Worm (Caenorhabditis elegans) whole organism, L1 larva: ENCODE data around the gene cat-1.

Experiments
- C16A3.4 ChIP-seq: fragments of 150-350 bp; optimal IDR thresholded peaks from 2 replicates; lab custom pipeline; 2014; ENCODE audit warnings: missing biosample characterization, missing genetic modification characterization
- alr-1 ChIP-seq: fragments of 200-800 bp; sonication (Bioruptor generic); optimal IDR thresholded peaks from 2 replicates; lab custom pipeline; 2018; ENCODE audit warnings: borderline replicate concordance, mild to moderate bottlenecking, missing genetic modification characterization, missing compliant biosample characterization
- ama-1 ChIP-seq: fragments of 150-350 bp; optimal IDR thresholded peaks from 2 replicates; lab custom pipeline; 2014
- blmp-1 ChIP-seq: fragments of 150-350 bp; optimal IDR thresholded peaks from 2 replicates; lab custom pipeline; 2014; ENCODE audit warnings: missing biosample characterization, missing genetic modification characterization
- ceh-63 ChIP-seq: fragments of 200-800 bp; sonication (Bioruptor generic); optimal IDR thresholded peaks from 2 replicates; lab custom pipeline; 2018; ENCODE audit warnings: mild to moderate bottlenecking, missing genetic modification characterization, missing compliant biosample characterization
- ceh-82 ChIP-seq, 3 experiments: fragments of 150-350 bp in 1 of 3; sonication (generic microtip) in 2 of 3; optimal IDR thresholded peaks; 2 replicates each; lab custom pipeline; 2014 to 2017; ENCODE audit warnings: missing biosample characterization in 3 of 3, missing genetic modification characterization in 3 of 3
- dpl-1 ChIP-seq, 3 experiments: fragments of 150-350 bp in 2 of 3; sonication (generic microtip) in 1 of 3; optimal IDR thresholded peaks; 2 replicates each; lab custom pipeline; 2014 to 2017; ENCODE audit warnings: missing biosample characterization in 3 of 3, missing genetic modification characterization in 3 of 3, missing genetic modification reagents in 3 of 3
- dsc-1 ChIP-seq: sonication (generic microtip); optimal IDR thresholded peaks from 2 replicates; lab custom pipeline; 2016; ENCODE audit warnings: mild to moderate bottlenecking, missing genetic modification characterization, missing compliant biosample characterization
- efl-1 ChIP-seq, 4 experiments: fragments of 150-350 bp; optimal IDR thresholded peaks in 3 of 4; peaks in 1 of 4; 1 replicate in 1 of 4; 2 replicates in 3 of 4; lab custom pipeline; 2014; ENCODE audit warnings: missing biosample characterization in 2 of 4, missing genetic modification characterization in 2 of 4, missing genetic modification reagents in 2 of 4
- efl-3 ChIP-seq: fragments of 200-800 bp; sonication (Bioruptor generic); optimal IDR thresholded peaks from 2 replicates; lab custom pipeline; 2018; ENCODE audit warnings: mild to moderate bottlenecking, missing genetic modification characterization, missing compliant biosample characterization
- elt-2 ChIP-seq: sonication (generic microtip); optimal IDR thresholded peaks from 2 replicates; lab custom pipeline; 2016; ENCODE audit warnings: missing genetic modification characterization, mild to moderate bottlenecking, inconsistent platforms, missing compliant biosample characterization, missing genetic modification reagents
- elt-3 ChIP-seq, 6 experiments: fragments of 150-350 bp in 1 of 6; sonication (generic microtip); optimal IDR thresholded peaks; 2 replicates each; lab custom pipeline; 2017 to 2018; ENCODE audit warnings: missing biosample characterization in 6 of 6, missing genetic modification characterization in 6 of 6, inconsistent platforms in 1 of 6
- fkh-10 ChIP-seq: sonication (generic microtip); optimal IDR thresholded peaks from 2 replicates; lab custom pipeline; 2017; ENCODE audit warnings: missing biosample characterization, missing genetic modification reagents, missing genetic modification characterization
- fos-1 ChIP-seq: fragments of 150-350 bp; optimal IDR thresholded peaks from 2 replicates; lab custom pipeline; 2014; ENCODE audit warnings: missing biosample characterization, missing genetic modification characterization
- grh-1 ChIP-seq: fragments of 200-800 bp; sonication (Bioruptor generic); IDR thresholded peaks from 2 replicates; pipeline ENCODE4 v1.3.6; 2022; ENCODE audit warnings: missing genetic modification reagents, missing genetic modification characterization, missing compliant biosample characterization
- isw-1 ChIP-seq: fragments of 200-800 bp; sonication (Bioruptor generic); IDR thresholded peaks from 2 replicates; pipeline ENCODE4 v1.3.6; 2022; ENCODE audit warnings: missing genetic modification characterization, missing compliant biosample characterization
- lin-14 ChIP-seq: fragments of 200-800 bp; sonication (Bioruptor generic); optimal IDR thresholded peaks from 2 replicates; lab custom pipeline; 2018; ENCODE audit warnings: mild to moderate bottlenecking, missing genetic modification characterization, moderate library complexity, missing compliant biosample characterization
- lin-35 ChIP-seq, 2 experiments: fragments of 150-350 bp; optimal IDR thresholded peaks; 2 replicates each; lab custom pipeline; 2014; ENCODE audit warnings: missing biosample characterization in 2 of 2, missing genetic modification characterization in 2 of 2, missing genetic modification reagents in 2 of 2
- lsy-2 ChIP-seq, 2 experiments: fragments of 150-350 bp; optimal IDR thresholded peaks; 2 replicates each; lab custom pipeline; 2014; ENCODE audit warnings: missing biosample characterization in 2 of 2, missing genetic modification characterization in 2 of 2
- mdl-1 ChIP-seq, 2 experiments: fragments of 150-350 bp; optimal IDR thresholded peaks; 2 replicates each; lab custom pipeline; 2014 to 2017; ENCODE audit warnings: missing biosample characterization in 2 of 2, missing genetic modification characterization in 2 of 2, inconsistent platforms in 1 of 2
- nhr-19 ChIP-seq: fragments of 200-800 bp; sonication (Bioruptor generic); conservative IDR thresholded peaks from 2 replicates; pipeline ENCODE4 v1.3.6; 2022; ENCODE audit warnings: missing genetic modification characterization, missing compliant biosample characterization
- nhr-20 ChIP-seq: sonication (generic microtip); optimal IDR thresholded peaks from 2 replicates; lab custom pipeline; 2016; ENCODE audit warnings: mild to moderate bottlenecking, missing genetic modification characterization, missing compliant biosample characterization
- nhr-237 ChIP-seq: fragments of 150-350 bp; optimal IDR thresholded peaks from 2 replicates; lab custom pipeline; 2014; ENCODE audit warnings: missing biosample characterization, missing genetic modification characterization
- nhr-28 ChIP-seq: fragments of 150-350 bp; optimal IDR thresholded peaks from 2 replicates; lab custom pipeline; 2014; ENCODE audit warnings: missing biosample characterization, missing genetic modification characterization
- nhr-47 ChIP-seq: sonication (generic microtip); optimal IDR thresholded peaks from 2 replicates; lab custom pipeline; 2016; ENCODE audit warnings: mild to moderate bottlenecking, missing genetic modification characterization, moderate library complexity, missing compliant biosample characterization
- nhr-71 ChIP-seq: sonication (generic microtip); optimal IDR thresholded peaks from 2 replicates; lab custom pipeline; 2016; ENCODE audit warnings: mild to moderate bottlenecking, missing genetic modification characterization, moderate library complexity, missing compliant biosample characterization
- nhr-77 ChIP-seq: fragments of 150-350 bp; optimal IDR thresholded peaks from 2 replicates; lab custom pipeline; 2014; ENCODE audit warnings: missing biosample characterization, missing genetic modification characterization
- nhr-84 ChIP-seq: sonication (generic microtip); optimal IDR thresholded peaks from 2 replicates; lab custom pipeline; 2017; ENCODE audit warnings: missing biosample characterization, missing genetic modification characterization
- nhr-85 ChIP-seq: sonication (generic microtip); peaks from one replicate; lab custom pipeline; 2016; ENCODE audit warnings: missing genetic modification characterization, inconsistent platforms, missing compliant biosample characterization
- nhr-90 ChIP-seq: sonication (generic microtip); optimal IDR thresholded peaks from 2 replicates; lab custom pipeline; 2016; ENCODE audit warnings: mild to moderate bottlenecking, missing genetic modification characterization, missing compliant biosample characterization; ENCODE audit not compliant: poor library complexity
- pax-3 ChIP-seq: fragments of 200-800 bp; sonication (Bioruptor generic); optimal IDR thresholded peaks from 2 replicates; lab custom pipeline; 2018; ENCODE audit warnings: mild to moderate bottlenecking, missing genetic modification characterization, moderate library complexity, missing compliant biosample characterization
- rnt-1 ChIP-seq: sonication (generic microtip); optimal IDR thresholded peaks from 2 replicates; lab custom pipeline; 2016; ENCODE audit warnings: mild to moderate bottlenecking, missing genetic modification characterization, moderate library complexity, missing compliant biosample characterization
- snu-23 ChIP-seq: sonication (generic microtip); optimal IDR thresholded peaks from 2 replicates; lab custom pipeline; 2016; ENCODE audit warnings: missing genetic modification characterization, missing compliant biosample characterization
- sox-4 ChIP-seq: sonication (generic microtip); optimal IDR thresholded peaks from 2 replicates; lab custom pipeline; 2016; ENCODE audit warnings: missing genetic modification characterization, missing compliant biosample characterization
- swsn-7 ChIP-seq: sonication (generic microtip); optimal IDR thresholded peaks from 2 replicates; lab custom pipeline; 2016; ENCODE audit warnings: missing genetic modification characterization, missing compliant biosample characterization
- tbx-2 ChIP-seq: sonication (generic microtip); optimal IDR thresholded peaks from 2 replicates; lab custom pipeline; 2016; ENCODE audit warnings: missing genetic modification characterization, missing compliant biosample characterization
- vab-15 ChIP-seq: sonication (generic microtip); optimal IDR thresholded peaks from 2 replicates; lab custom pipeline; 2017; ENCODE audit warnings: missing genotype, mild to moderate bottlenecking, missing genetic modification characterization, missing compliant biosample characterization
- xbp-1 ChIP-seq: sonication (generic microtip); optimal IDR thresholded peaks from 2 replicates; lab custom pipeline; 2016; ENCODE audit warnings: missing genetic modification characterization, missing compliant biosample characterization
- zip-4 ChIP-seq: fragments of 200-800 bp; sonication (Bioruptor generic); optimal IDR thresholded peaks from 2 replicates; lab custom pipeline; 2018; ENCODE audit warnings: mild to moderate bottlenecking, missing genetic modification characterization, moderate library complexity, missing compliant biosample characterization

Gene cat-1

ce11 chrX:5696197-5696596 lies 14.3 kb downstream of the cat-1 start:
- TF ChIP-seq snu-23 (GFP tag; lab: Kevin White, UChicago), result peak; percentile 71
- peak; percentile 90 for TF ChIP-seq lin-14 (GFP tag; lab: Kevin White, UChicago)
- peak; percentile 66 for TF ChIP-seq nhr-19 (GFP tag; lab: Robert Waterston, UW)
- peak in 1 of 2 experiments; percentile 63 for TF ChIP-seq lin-35 (GFP tag; optimal IDR thresholded peaks at IDR 0.05; lab: Kevin White, UChicago)
- peak in 1 of 3 experiments; percentile 38 for TF ChIP-seq ceh-82 (tag; optimal IDR thresholded peaks at IDR 0.05; lab: Kevin White, UChicago)
- peak; percentile 49 for TF ChIP-seq nhr-77
- no peak for TF ChIP-seq efl-3 (GFP tag; lab: Kevin White, UChicago)
- peak; percentile 10 for TF ChIP-seq nhr-237
- peak in 1 of 3 experiments; percentile 18 for TF ChIP-seq dpl-1 (GFP tag; optimal IDR thresholded peaks at IDR 0.05; lab: Kevin White, UChicago)
- TF ChIP-seq tbx-2 (tag; lab: Kevin White, UChicago), result peak; percentile 60
- TF ChIP-seq zip-4, result no peak
- TF ChIP-seq ceh-63, result no peak
- TF ChIP-seq nhr-71 (tag; lab: Kevin White, UChicago), result peak; percentile 78
- TF ChIP-seq rnt-1 (tag; lab: Kevin White, UChicago), result peak; percentile 51
- TF ChIP-seq fos-1 (tag; lab: Kevin White, UChicago), result no peak
- no peak for TF ChIP-seq vab-15
- peak; percentile 52 for TF ChIP-seq grh-1
- TF ChIP-seq alr-1 (tag; lab: Kevin White, UChicago), result no peak
- peak; percentile 81 for TF ChIP-seq elt-2
- TF ChIP-seq swsn-7 (tag; lab: Kevin White, UChicago), result peak; percentile 29
- peak in 1 of 2 experiments; percentile 39 for TF ChIP-seq lsy-2 (tag; optimal IDR thresholded peaks at IDR 0.05; lab: Kevin White, UChicago)
- peak; percentile 80 for TF ChIP-seq nhr-20
- TF ChIP-seq dsc-1 (tag; lab: Kevin White, UChicago), result no peak
- peak; percentile 2 to 77 (median 38) for TF ChIP-seq elt-3 (tag; optimal IDR thresholded peaks at IDR 0.05; lab: Kevin White, UChicago)
- no peak for TF ChIP-seq fkh-10 (GFP tag; lab: Kevin White, UChicago)
- TF ChIP-seq nhr-28, result no peak
- peak; percentile 48 for TF ChIP-seq nhr-47 (tag; lab: Kevin White, UChicago)
- TF ChIP-seq xbp-1, result peak; percentile 31
- peak in 1 of 2 experiments; percentile 77 for TF ChIP-seq mdl-1 (tag; optimal IDR thresholded peaks at IDR 0.05; lab: Kevin White, UChicago)
- TF ChIP-seq ama-1 (lab: Kevin White, UChicago), result no peak
- no peak for TF ChIP-seq isw-1 (GFP tag; lab: Robert Waterston, UW)
- peak; percentile 95 for TF ChIP-seq nhr-85 (tag; lab: Kevin White, UChicago)
- TF ChIP-seq nhr-90, result peak; percentile 73
- TF ChIP-seq blmp-1 (tag; lab: Kevin White, UChicago), result peak; percentile 32
- peak in 1 of 2 experiments; percentile 27 for TF ChIP-seq efl-1 (optimal IDR thresholded peaks at IDR 0.05; lab: Kevin White, UChicago)
- peak in 1 of 2 experiments; percentile 93 for TF ChIP-seq efl-1 (GFP tag; optimal IDR thresholded peaks at IDR 0.05 in 1 of 2; lab: Kevin White, UChicago)
- TF ChIP-seq pax-3 (tag; lab: Kevin White, UChicago), result no peak
- TF ChIP-seq nhr-84 (tag; lab: Kevin White, UChicago), result no peak
- TF ChIP-seq C16A3.4, result peak; percentile 22

- no peak for TF ChIP-seq alr-1 (tag; lab: Kevin White, UChicago)
- TF ChIP-seq lin-35 (GFP tag; optimal IDR thresholded peaks at IDR 0.05; lab: Kevin White, UChicago), result peak in 1 of 2 experiments; percentile 12
- peak; percentile 2 for TF ChIP-seq elt-2
- no peak for TF ChIP-seq efl-1 (optimal IDR thresholded peaks at IDR 0.05; lab: Kevin White, UChicago)
- peak in 1 of 2 experiments; percentile 90 for TF ChIP-seq efl-1 (GFP tag; optimal IDR thresholded peaks at IDR 0.05 in 1 of 2; lab: Kevin White, UChicago)
- peak; percentile 2 for TF ChIP-seq nhr-71 (tag; lab: Kevin White, UChicago)
- TF ChIP-seq sox-4 (tag; lab: Kevin White, UChicago), result no peak
Observed at ce11 chrX:5695416-5695815, 15.1 kb downstream of the cat-1 start.
